Worm (Caenorhabditis elegans): ENCODE results near the gene F58F9.3.

DNA sequence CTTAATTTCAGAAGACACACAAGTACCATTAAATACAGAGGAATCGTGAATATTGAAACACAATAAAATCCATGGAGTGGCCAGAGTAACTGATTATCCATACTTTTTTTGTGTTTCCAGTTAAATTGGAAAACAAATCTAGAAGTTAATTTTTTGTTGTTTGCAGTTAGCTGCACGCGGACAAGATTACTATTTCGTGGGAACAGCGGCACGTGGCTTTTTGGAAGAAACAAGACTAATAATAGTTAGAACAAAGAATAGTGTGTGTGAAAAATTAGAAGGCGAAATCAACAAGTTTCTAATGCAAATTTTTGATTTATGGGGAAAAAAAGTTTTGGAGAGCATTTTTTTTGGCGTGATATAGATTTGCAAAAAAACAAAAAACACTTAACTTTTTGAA lies 33.5 kb downstream of the F58F9.3 start, which contains the start of gene srv-29:
- TF ChIP-seq dao-5 (tag; optimal IDR thresholded peaks at IDR 0.05): no peak
- no peak for TF ChIP-seq W03F9.2 (tag; optimal IDR thresholded peaks at IDR 0.05)
- no peak for TF ChIP-seq him-1 (tag; optimal IDR thresholded peaks at IDR 0.05)

All from whole organism, L4/young adult.